Fruit fly (Drosophila melanogaster): ENCODE measurements around the gene CG14882.

DNA sequence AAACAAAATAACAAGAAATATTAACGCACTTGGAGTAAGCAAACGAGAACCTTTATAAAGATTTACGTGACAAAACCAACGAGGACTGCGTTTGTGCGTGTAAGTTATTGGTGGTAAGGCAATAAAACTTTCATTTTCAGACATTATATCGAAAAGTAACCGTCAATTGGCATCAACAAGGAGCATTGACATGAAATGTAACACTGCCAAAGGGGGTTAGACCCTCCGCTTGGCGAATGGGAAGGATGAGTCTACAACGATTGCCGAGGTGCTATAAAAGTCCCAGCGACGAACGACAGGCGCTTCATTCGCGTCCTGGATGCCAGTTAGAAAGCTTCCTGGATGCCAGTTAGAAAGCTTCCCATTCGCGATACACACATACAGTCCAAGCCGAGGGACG lies 29.3 kb downstream of the CG14882 start, which contains the start of gene Gyc89Da:
- TF ChIP-seq CG14655 (GFP tag; optimal IDR thresholded peaks at IDR 0.05) = no peak
- TF ChIP-seq CG15710 (tag; optimal IDR thresholded peaks at IDR 0.05) = no peak
- TF ChIP-seq CG8301 (tag; optimal IDR thresholded peaks at IDR 0.05) = no peak
- TF ChIP-seq CG12605 (GFP tag; IDR thresholded peaks at IDR 0.05) = no peak
- no peak for TF ChIP-seq fd96Ca (GFP tag; IDR thresholded peaks at IDR 0.05)
- TF ChIP-seq gl (tag; optimal IDR thresholded peaks at IDR 0.05) = no peak
- TF ChIP-seq CG13204 (GFP tag; optimal IDR thresholded peaks at IDR 0.05) = no peak
- TF ChIP-seq CG10348 (GFP tag; IDR thresholded peaks at IDR 0.05) = no peak
- no peak for TF ChIP-seq rn (GFP tag; IDR thresholded peaks at IDR 0.05)
- no peak for TF ChIP-seq CG4496 (GFP tag; IDR thresholded peaks at IDR 0.05)
- no peak for TF ChIP-seq EcR (GFP tag; optimal IDR thresholded peaks at IDR 0.05)
- no peak for TF ChIP-seq CG9948 (tag; optimal IDR thresholded peaks at IDR 0.05)
- TF ChIP-seq CG8159 (tag; optimal IDR thresholded peaks at IDR 0.05) = no peak
- TF ChIP-seq CG34367 (tag; optimal IDR thresholded peaks at IDR 0.05) = no peak

Data from whole organism, pupa.